Worm (Caenorhabditis elegans) whole organism, late embryonic: ENCODE results near the gene mrt-2.

Experiments used
- C38D4.7 ChIP-seq: fragments of 200-800 bp; sonication (Bioruptor generic); optimal IDR thresholded peaks from 2 replicates; lab custom pipeline; 2018; ENCODE audit warnings: mild to moderate bottlenecking, missing genetic modification characterization, moderate library complexity, missing compliant biosample characterization
- K02D7.2 ChIP-seq: sonication (generic microtip); optimal IDR thresholded peaks from 2 replicates; lab custom pipeline; 2017; ENCODE audit warnings: mild to moderate bottlenecking, missing genetic modification characterization, missing compliant biosample characterization
- ceh-18 ChIP-seq: sonication (generic microtip); optimal IDR thresholded peaks from 2 replicates; lab custom pipeline; 2016; ENCODE audit warnings: missing genetic modification characterization, missing compliant biosample characterization
- ceh-19 ChIP-seq: fragments of 200-800 bp; sonication (Bioruptor generic); optimal IDR thresholded peaks from 2 replicates; lab custom pipeline; 2018; ENCODE audit warnings: mild to moderate bottlenecking, missing genetic modification characterization, missing compliant biosample characterization
- ceh-34 ChIP-seq: sonication (generic microtip); optimal IDR thresholded peaks from 2 replicates; lab custom pipeline; 2016; ENCODE audit warnings: mild to moderate bottlenecking, missing genetic modification characterization, missing compliant biosample characterization
- ceh-45 ChIP-seq: fragments of 200-800 bp; sonication (Bioruptor generic); IDR thresholded peaks from 2 replicates; pipeline ENCODE4 v1.3.6; 2022; ENCODE audit warnings: missing genetic modification reagents, missing genetic modification characterization, missing compliant biosample characterization
- ceh-48 ChIP-seq: sonication (generic microtip); optimal IDR thresholded peaks from 2 replicates; lab custom pipeline; 2016; ENCODE audit warnings: missing genetic modification characterization, inconsistent platforms, missing compliant biosample characterization
- ceh-6 ChIP-seq: fragments of 200-800 bp; sonication (Bioruptor generic); optimal IDR thresholded peaks from 2 replicates; lab custom pipeline; 2018; ENCODE audit warnings: mild to moderate bottlenecking, missing genetic modification characterization, missing compliant biosample characterization
- che-1 ChIP-seq: sonication (generic microtip); optimal IDR thresholded peaks from 2 replicates; lab custom pipeline; 2016; ENCODE audit warnings: mild to moderate bottlenecking, missing genetic modification characterization, missing compliant biosample characterization
- elt-2 ChIP-seq: sonication (generic microtip); optimal IDR thresholded peaks from 2 replicates; lab custom pipeline; 2016; ENCODE audit warnings: missing genetic modification reagents, missing genetic modification characterization, missing compliant biosample characterization
- ets-4 ChIP-seq: sonication (generic microtip); optimal IDR thresholded peaks from 2 replicates; lab custom pipeline; 2016; ENCODE audit warnings: missing genetic modification characterization, missing compliant biosample characterization
- gmeb-2 ChIP-seq: sonication (generic microtip); optimal IDR thresholded peaks from 2 replicates; lab custom pipeline; 2016; ENCODE audit warnings: missing genetic modification characterization, inconsistent platforms, missing compliant biosample characterization
- hlh-13 ChIP-seq: fragments of 200-800 bp; sonication (Bioruptor generic); optimal IDR thresholded peaks from 2 replicates; lab custom pipeline; 2018; ENCODE audit warnings: mild to moderate bottlenecking, missing genetic modification characterization, missing compliant biosample characterization
- hlh-15 ChIP-seq: sonication (generic microtip); optimal IDR thresholded peaks from 2 replicates; lab custom pipeline; 2016; ENCODE audit warnings: missing genetic modification characterization, missing compliant biosample characterization
- lim-6 ChIP-seq: sonication (generic microtip); optimal IDR thresholded peaks from 2 replicates; lab custom pipeline; 2016; ENCODE audit warnings: missing genetic modification characterization, missing compliant biosample characterization
- lin-11 ChIP-seq: fragments of 200-800 bp; sonication (Bioruptor generic); optimal IDR thresholded peaks from 2 replicates; lab custom pipeline; 2018; ENCODE audit warnings: mild to moderate bottlenecking, missing genetic modification characterization, missing compliant biosample characterization
- nfya-1 ChIP-seq: sonication (generic microtip); optimal IDR thresholded peaks from 2 replicates; lab custom pipeline; 2017; ENCODE audit warnings: missing genetic modification characterization, mild to moderate bottlenecking, missing compliant biosample characterization, antibody characterized with exemption, moderate library complexity
- nhr-232 ChIP-seq: sonication (generic microtip); optimal IDR thresholded peaks from 2 replicates; lab custom pipeline; 2016; ENCODE audit warnings: missing genetic modification characterization, missing compliant biosample characterization
- npax-4 ChIP-seq: sonication (generic microtip); optimal IDR thresholded peaks from 2 replicates; lab custom pipeline; 2016; ENCODE audit warnings: missing genetic modification characterization, missing compliant biosample characterization
- odd-2 ChIP-seq: sonication (generic microtip); optimal IDR thresholded peaks from 2 replicates; lab custom pipeline; 2017; ENCODE audit warnings: antibody characterized with exemption, mild to moderate bottlenecking, missing genetic modification characterization, missing compliant biosample characterization
- pat-9 ChIP-seq: fragments of 200-800 bp; sonication (Bioruptor generic); optimal IDR thresholded peaks from 2 replicates; lab custom pipeline; 2018; ENCODE audit warnings: mild to moderate bottlenecking, missing genetic modification characterization, moderate library complexity, missing compliant biosample characterization
- sox-4 ChIP-seq: sonication (generic microtip); optimal IDR thresholded peaks from 2 replicates; lab custom pipeline; 2017; ENCODE audit warnings: mild to moderate bottlenecking, missing genetic modification characterization, inconsistent platforms, missing compliant biosample characterization
- tbx-7 ChIP-seq: sonication (generic microtip); optimal IDR thresholded peaks from 2 replicates; lab custom pipeline; 2016; ENCODE audit warnings: missing genotype, missing genetic modification characterization, missing compliant biosample characterization
- ttx-3 ChIP-seq: sonication (generic microtip); optimal IDR thresholded peaks from 2 replicates; lab custom pipeline; 2016; ENCODE audit warnings: missing genetic modification reagents, missing genetic modification characterization, missing compliant biosample characterization
- unc-86 ChIP-seq: sonication (generic microtip); optimal IDR thresholded peaks from 2 replicates; lab custom pipeline; 2016; ENCODE audit warnings: missing genetic modification characterization, missing compliant biosample characterization
- ztf-16 ChIP-seq: sonication (generic microtip); optimal IDR thresholded peaks from 2 replicates; lab custom pipeline; 2017; ENCODE audit warnings: missing genetic modification characterization, missing compliant biosample characterization

Gene mrt-2

ce11 chrIII:11792295-11793256 lies 46.0 kb downstream of the mrt-2 start, which contains the start of gene C24H11.2 (continued):
- TF ChIP-seq lin-11 (peak; percentile 20), ets-4 (peak; percentile 3), ceh-45 (GFP tag; lab: Robert Waterston, UW) (0 out of 2 replicates have a peak, but pooled peaks have one; percentile 10), K02D7.2 (tag; lab: Kevin White, UChicago) (peak; percentile 73), pat-9 (tag; lab: Kevin White, UChicago) (peak; percentile 61), nfya-1 (tag; lab: Kevin White, UChicago) (peak; percentile 6), ceh-34 (tag; lab: Kevin White, UChicago) (peak; percentile 33), hlh-15 (tag; lab: Kevin White, UChicago) (peak; percentile 30), ttx-3 (tag; lab: Kevin White, UChicago) (peak; percentile 12), unc-86 (tag; lab: Kevin White, UChicago) (peak; percentile 10), gmeb-2 (peak; percentile 46), sox-4 (tag; lab: Kevin White, UChicago) (peak; percentile 69), ceh-18 (tag; lab: Kevin White, UChicago) (peak; percentile 35)

DNA sequence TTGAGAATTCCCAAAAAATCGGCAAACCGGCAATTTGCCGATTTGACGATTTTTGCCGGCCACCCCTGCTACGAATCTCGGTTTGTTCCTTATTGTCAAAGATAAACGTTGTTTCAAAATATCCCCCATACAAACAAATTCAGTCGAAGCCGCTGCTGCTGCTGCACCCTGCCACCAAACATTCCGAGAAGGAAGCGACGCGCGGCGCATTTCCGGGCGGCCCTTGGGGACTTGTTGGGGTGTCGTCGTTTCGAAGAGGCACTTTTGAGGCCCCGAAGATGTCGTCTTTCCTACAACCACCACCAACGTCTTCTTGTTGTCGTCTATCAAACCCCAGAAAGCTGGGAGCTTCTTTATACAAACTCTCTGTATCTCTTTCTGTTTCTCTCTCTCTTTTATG lies 47.8 kb downstream of the mrt-2 start:
- no peak for TF ChIP-seq lim-6
- no peak for TF ChIP-seq elt-2
- no peak for TF ChIP-seq ztf-16
- TF ChIP-seq hlh-13 (GFP tag; lab: Kevin White, UChicago) = no peak
- TF ChIP-seq tbx-7 = no peak

DNA sequence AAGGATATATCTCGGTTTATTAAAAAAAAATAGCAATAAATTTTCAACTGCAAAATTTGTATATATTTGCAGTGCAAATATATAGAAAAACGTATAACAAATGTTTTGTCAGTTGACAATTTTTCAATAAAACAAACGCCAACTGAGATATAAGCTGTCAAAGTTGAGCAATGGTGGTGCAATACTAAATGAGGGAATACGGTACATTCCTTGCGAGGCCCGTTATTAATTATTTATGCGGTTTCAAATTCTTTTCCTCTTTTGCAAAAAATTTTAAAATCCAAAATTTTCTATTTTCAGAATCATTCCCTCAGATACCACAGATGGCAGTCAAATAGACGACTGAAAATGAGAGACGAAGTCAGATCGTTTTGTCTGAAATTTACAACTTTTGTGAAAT lies 48.9 kb downstream of the mrt-2 start, which contains the start of gene twk-39:
twk-39 (plus strand) TSS at position 301 of the 400 bp plus-strand sequence.
- no peak for TF ChIP-seq C38D4.7 (GFP tag; lab: Kevin White, UChicago)
- TF ChIP-seq che-1 (tag; lab: Kevin White, UChicago) = no peak
- TF ChIP-seq nhr-232 (tag; lab: Kevin White, UChicago) = no peak
- no peak for TF ChIP-seq ceh-6 (GFP tag; lab: Kevin White, UChicago)
- no peak for TF ChIP-seq npax-4 (tag; lab: Kevin White, UChicago)
- no peak for TF ChIP-seq nfya-1 (tag; lab: Kevin White, UChicago)
- TF ChIP-seq pat-9 (tag; lab: Kevin White, UChicago) = no peak
- TF ChIP-seq odd-2 (tag; lab: Kevin White, UChicago) = no peak
- TF ChIP-seq ceh-48 (tag; lab: Kevin White, UChicago) = no peak
- no peak for TF ChIP-seq ceh-19 (GFP tag; lab: Kevin White, UChicago)
